Fruit fly (Drosophila melanogaster) Kc167 (cell line): Measurements from ENCODE around the gene Trhn.

Experiments
- Myc ChIP-seq: fragments of >200 bp; optimal IDR thresholded peaks from 2 replicates; lab custom pipeline; 2017; ENCODE audit warnings: missing external identifiers
- Sin3A ChIP-seq: fragments of >200 bp; optimal IDR thresholded peaks from 2 replicates; lab custom pipeline; 2018; ENCODE audit warnings: missing external identifiers
- h ChIP-seq: fragments of >200 bp; optimal IDR thresholded peaks from 3 replicates; lab custom pipeline; 2018; ENCODE audit warnings: missing external identifiers
- insv ChIP-seq: fragments of >200 bp; optimal IDR thresholded peaks from 3 replicates; lab custom pipeline; 2018; ENCODE audit warnings: missing external identifiers
- psq ChIP-seq: fragments of >200 bp; optimal IDR thresholded peaks from 2 replicates; lab custom pipeline; 2017; ENCODE audit warnings: missing external identifiers
- ttk ChIP-seq: sonication (Bioruptor generic); optimal IDR thresholded peaks from 2 replicates; lab custom pipeline; 2017; ENCODE audit warnings: missing external identifiers

dm6 chr3L:1188936-1189659 lies 3.9 kb downstream of the Trhn start, which contains the start of gene CG13912:
- TF ChIP-seq psq (no peak), ttk (lab: Kevin White, UChicago) (no peak), Myc (lab: Kevin White, UChicago) (no peak), Sin3A (lab: Kevin White, UChicago) (no peak), h (lab: Kevin White, UChicago) (no peak), insv (no peak)
